Worm (Caenorhabditis elegans) whole organism, young adult: Measurements from ENCODE around the gene erl-1.

Experiments used
- B0019.2 ChIP-seq: fragments of 200-800 bp; sonication (Bioruptor generic); conservative IDR thresholded peaks from 2 replicates; pipeline ENCODE4 v1.3.6; 2022; ENCODE audit warnings: missing genetic modification reagents, missing genetic modification characterization, missing compliant biosample characterization
- B0035.1 ChIP-seq: sonication (generic microtip); optimal IDR thresholded peaks from 2 replicates; lab custom pipeline; 2016; ENCODE audit warnings: missing genetic modification characterization, mild to moderate bottlenecking, missing compliant biosample characterization, missing genotype, missing genetic modification reagents
- C06A6.2 ChIP-seq: fragments of 200-800 bp; sonication (Bioruptor generic); conservative IDR thresholded peaks from 2 replicates; pipeline ENCODE4 v1.3.6; 2022; ENCODE audit warnings: missing genetic modification characterization, missing compliant biosample characterization
- D2030.7 ChIP-seq: fragments of 200-800 bp; sonication (Bioruptor generic); IDR thresholded peaks from 2 replicates; pipeline ENCODE4 v1.3.6; 2022; ENCODE audit warnings: missing genetic modification reagents, missing genetic modification characterization, missing compliant biosample characterization
- F23B12.7 ChIP-seq: sonication (generic microtip); optimal IDR thresholded peaks from 2 replicates; lab custom pipeline; 2017; ENCODE audit warnings: missing genetic modification characterization, mild to moderate bottlenecking, missing compliant biosample characterization, antibody characterized with exemption, moderate library complexity; ENCODE audit not compliant: insufficient read depth
- F33H1.4 ChIP-seq: fragments of 200-800 bp; sonication (Bioruptor generic); IDR thresholded peaks from 2 replicates; pipeline ENCODE4 v1.3.6; 2022; ENCODE audit warnings: missing genetic modification reagents, missing genetic modification characterization, missing compliant biosample characterization
- F37B4.10 ChIP-seq: fragments of 200-800 bp; sonication (Bioruptor generic); IDR thresholded peaks from 2 replicates; pipeline ENCODE4 v1.3.6; 2022; ENCODE audit warnings: missing genetic modification characterization, missing compliant biosample characterization
- F52B5.7 ChIP-seq: sonication (generic microtip); optimal IDR thresholded peaks from 2 replicates; lab custom pipeline; 2016; ENCODE audit warnings: mild to moderate bottlenecking, missing genetic modification characterization, missing compliant biosample characterization
- Y56A3A.18 ChIP-seq: fragments of 200-800 bp; sonication (Bioruptor generic); IDR thresholded peaks from 2 replicates; pipeline ENCODE4 v1.3.6; 2022; ENCODE audit warnings: missing genetic modification reagents, missing genetic modification characterization, missing compliant biosample characterization
- Y79H2A.3 ChIP-seq: fragments of 200-800 bp; sonication (Bioruptor generic); conservative IDR thresholded peaks from 2 replicates; pipeline ENCODE4 v1.3.6; 2022; ENCODE audit warnings: missing genetic modification reagents, missing genetic modification characterization, missing compliant biosample characterization
- Y95B8A.8 ChIP-seq: fragments of 200-800 bp; sonication (Bioruptor generic); IDR thresholded peaks from 2 replicates; pipeline ENCODE4 v1.3.6; 2022; ENCODE audit warnings: missing genetic modification reagents, missing genetic modification characterization, missing compliant biosample characterization
- ZK185.1 ChIP-seq: sonication (generic microtip); optimal IDR thresholded peaks from 2 replicates; lab custom pipeline; 2016; ENCODE audit warnings: mild to moderate bottlenecking, missing genetic modification characterization, missing compliant biosample characterization; ENCODE audit not compliant: poor library complexity, severe bottlenecking
- ama-1 ChIP-seq, 3 experiments: fragments of 150-350 bp in 1 of 3; sonication (generic microtip) in 2 of 3; optimal IDR thresholded peaks; 2 replicates each; lab custom pipeline; 2014 to 2018; ENCODE audit warnings: missing biosample characterization in 2 of 3, missing genetic modification characterization in 2 of 3, missing genetic modification reagents in 2 of 3
- attf-5 ChIP-seq: fragments of 200-800 bp; sonication (Bioruptor generic); optimal IDR thresholded peaks from 2 replicates; lab custom pipeline; 2018; ENCODE audit warnings: mild to moderate bottlenecking, missing genetic modification characterization, missing compliant biosample characterization
- cebp-1 ChIP-seq, 2 experiments: fragments of 200-800 bp in 1 of 2; sonication (Bioruptor generic) in 1 of 2; sonication (generic microtip) in 1 of 2; IDR thresholded peaks in 1 of 2; optimal IDR thresholded peaks in 1 of 2; 2 replicates each; pipeline versions ENCODE4 v1.3.6 to Lab custom; 2017 to 2022; ENCODE audit warnings: missing compliant biosample characterization in 2 of 2, missing genetic modification characterization in 2 of 2, mild to moderate bottlenecking in 1 of 2, missing genetic modification reagents in 1 of 2, moderate library complexity in 1 of 2
- cebp-2 ChIP-seq: fragments of 200-800 bp; sonication (Bioruptor generic); IDR thresholded peaks from 2 replicates; pipeline ENCODE4 v1.3.6; 2022; ENCODE audit warnings: missing genetic modification characterization, missing compliant biosample characterization
- ceh-40 ChIP-seq: fragments of 200-800 bp; sonication (Bioruptor generic); IDR thresholded peaks from 2 replicates; pipeline ENCODE4 v1.3.6; 2022; ENCODE audit warnings: missing genetic modification characterization, missing compliant biosample characterization
- ceh-58 ChIP-seq: fragments of 200-800 bp; sonication (Bioruptor generic); IDR thresholded peaks from 2 replicates; pipeline ENCODE4 v1.3.6; 2022; ENCODE audit warnings: missing genetic modification characterization, missing compliant biosample characterization
- ceh-91 ChIP-seq: fragments of 200-800 bp; sonication (Bioruptor generic); IDR thresholded peaks from 2 replicates; pipeline ENCODE4 v1.3.6; 2022; ENCODE audit warnings: missing genetic modification reagents, missing genetic modification characterization, missing compliant biosample characterization
- chd-7 ChIP-seq: sonication (generic microtip); optimal IDR thresholded peaks from 2 replicates; lab custom pipeline; 2016; ENCODE audit warnings: mild to moderate bottlenecking, missing genetic modification characterization, moderate library complexity, missing compliant biosample characterization
- efl-1 ChIP-seq: fragments of 150-350 bp; optimal IDR thresholded peaks from 2 replicates; lab custom pipeline; 2014; ENCODE audit warnings: missing biosample characterization, missing genetic modification reagents, missing genetic modification characterization
- fkh-3 ChIP-seq: sonication (generic microtip); optimal IDR thresholded peaks from 2 replicates; lab custom pipeline; 2016; ENCODE audit warnings: mild to moderate bottlenecking, missing genetic modification characterization, missing compliant biosample characterization
- hmg-1.2 ChIP-seq: fragments of 200-800 bp; sonication (Bioruptor generic); IDR thresholded peaks from 2 replicates; pipeline ENCODE4 v1.3.6; 2022; ENCODE audit warnings: missing genetic modification reagents, missing genetic modification characterization, missing compliant biosample characterization
- hrde-1 ChIP-seq: sonication (generic microtip); optimal IDR thresholded peaks from 2 replicates; lab custom pipeline; 2016; ENCODE audit warnings: missing genetic modification characterization, mild to moderate bottlenecking, missing compliant biosample characterization, moderate library complexity, missing genotype, missing genetic modification reagents, borderline replicate concordance
- lin-35 ChIP-seq, 3 experiments: fragments of 150-350 bp in 2 of 3; sonication (generic microtip) in 1 of 3; optimal IDR thresholded peaks; 2 replicates each; lab custom pipeline; 2014 to 2018; ENCODE audit warnings: missing biosample characterization in 3 of 3, missing genetic modification characterization in 3 of 3, missing genetic modification reagents in 3 of 3
- lin-54 ChIP-seq: fragments of 200-800 bp; sonication (Bioruptor generic); optimal IDR thresholded peaks from 2 replicates; lab custom pipeline; 2018; ENCODE audit warnings: mild to moderate bottlenecking, missing genetic modification characterization, missing compliant biosample characterization
- lir-1 ChIP-seq: fragments of 200-800 bp; sonication (Bioruptor generic); conservative IDR thresholded peaks from 2 replicates; pipeline ENCODE4 v1.3.6; 2022; ENCODE audit warnings: missing genetic modification reagents, missing genetic modification characterization, missing compliant biosample characterization
- lsl-1 ChIP-seq: fragments of 200-800 bp; sonication (Bioruptor generic); optimal IDR thresholded peaks from 2 replicates; lab custom pipeline; 2018; ENCODE audit warnings: mild to moderate bottlenecking, missing genetic modification characterization, moderate library complexity, missing compliant biosample characterization
- madf-6 ChIP-seq: fragments of 200-800 bp; sonication (Bioruptor generic); IDR thresholded peaks from 2 replicates; pipeline ENCODE4 v1.3.6; 2022; ENCODE audit warnings: missing genetic modification reagents, missing genetic modification characterization, missing compliant biosample characterization
- madf-8 ChIP-seq: fragments of 200-800 bp; sonication (Bioruptor generic); conservative IDR thresholded peaks from 2 replicates; pipeline ENCODE4 v1.3.6; 2022; ENCODE audit warnings: missing genetic modification reagents, missing genetic modification characterization, missing compliant biosample characterization
- nfyb-1 ChIP-seq: fragments of 200-800 bp; sonication (Bioruptor generic); IDR thresholded peaks from 2 replicates; pipeline ENCODE4 v1.3.6; 2022; ENCODE audit warnings: missing genetic modification reagents, missing genetic modification characterization, missing compliant biosample characterization
- nhr-80 ChIP-seq: sonication (generic microtip); optimal IDR thresholded peaks from 2 replicates; lab custom pipeline; 2016; ENCODE audit warnings: missing genetic modification characterization, missing compliant biosample characterization
- snpc-1.1 ChIP-seq: sonication (generic microtip); optimal IDR thresholded peaks from 2 replicates; lab custom pipeline; 2017; ENCODE audit warnings: missing genetic modification characterization, mild to moderate bottlenecking, missing compliant biosample characterization, antibody characterized with exemption, moderate library complexity, missing genotype, missing genetic modification reagents; ENCODE audit not compliant: insufficient read depth
- snpc-3.4 ChIP-seq: sonication (generic microtip); optimal IDR thresholded peaks from 2 replicates; lab custom pipeline; 2017; ENCODE audit warnings: missing genetic modification characterization, mild to moderate bottlenecking, missing compliant biosample characterization, antibody characterized with exemption, moderate library complexity, missing genotype, missing genetic modification reagents
- unc-62 ChIP-seq: fragments of 150-350 bp; optimal IDR thresholded peaks from 2 replicates; lab custom pipeline; 2014; ENCODE audit warnings: missing biosample characterization, missing genetic modification reagents, missing genetic modification characterization
- xnd-1 ChIP-seq: sonication (generic microtip); optimal IDR thresholded peaks from 2 replicates; lab custom pipeline; 2016; ENCODE audit warnings: missing genotype, missing genetic modification reagents, missing genetic modification characterization, missing compliant biosample characterization
- zfh-2 ChIP-seq: fragments of 200-800 bp; sonication (Bioruptor generic); conservative IDR thresholded peaks from 2 replicates; pipeline ENCODE4 v1.3.6; 2022; ENCODE audit warnings: missing genetic modification reagents, missing genetic modification characterization, missing compliant biosample characterization
- zim-3 ChIP-seq: sonication (generic microtip); optimal IDR thresholded peaks from 2 replicates; lab custom pipeline; 2017; ENCODE audit warnings: mild to moderate bottlenecking, missing genetic modification characterization, moderate library complexity, missing compliant biosample characterization
- ztf-26 ChIP-seq: sonication (generic microtip); optimal IDR thresholded peaks from 2 replicates; lab custom pipeline; 2017; ENCODE audit warnings: missing genetic modification characterization, missing compliant biosample characterization
- ztf-6 ChIP-seq: fragments of 200-800 bp; sonication (Bioruptor generic); IDR thresholded peaks from 2 replicates; pipeline ENCODE4 v1.3.6; 2022; ENCODE audit warnings: missing genetic modification reagents, missing genetic modification characterization, missing compliant biosample characterization

The erl-1 gene

DNA sequence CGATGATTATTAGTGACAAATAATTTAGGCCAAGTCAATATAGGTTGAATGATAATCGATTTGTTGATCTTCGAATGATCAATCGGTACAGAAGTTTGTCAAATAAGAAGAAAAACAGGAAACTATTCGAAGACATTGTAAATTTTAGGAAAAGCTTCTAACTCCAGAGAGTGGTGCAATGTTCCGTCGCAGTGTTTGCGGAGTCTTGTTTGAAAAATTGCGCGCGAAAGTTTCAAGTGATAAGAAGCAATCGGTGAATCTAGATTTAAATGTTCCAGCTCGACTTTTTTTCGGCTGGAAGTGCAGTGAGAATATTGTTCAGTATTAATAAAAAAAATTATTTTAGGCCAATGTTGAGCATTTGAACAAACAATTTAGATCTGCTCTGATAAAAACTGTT lies 47.0 kb downstream of the erl-1 start:
- TF ChIP-seq unc-62 (GFP tag; lab: Kevin White, UChicago) (no peak), attf-5 (no peak), lin-35 (GFP tag; optimal IDR thresholded peaks at IDR 0.05; lab: Kevin White, UChicago) (peak in 1 of 3 experiments; percentile 25), snpc-3.4 (tag; lab: Kevin White, UChicago) (no peak), Y79H2A.3 (GFP tag; lab: Robert Waterston, UW) (no peak), fkh-3 (no peak), efl-1 (GFP tag; lab: Kevin White, UChicago) (peak; percentile 37), D2030.7 (GFP tag; lab: Robert Waterston, UW) (no peak), ZK185.1 (tag; lab: Kevin White, UChicago) (no peak), B0019.2 (0 out of 2 replicates have a peak, but pooled peaks have one; percentile 18), chd-7 (tag; lab: Kevin White, UChicago) (no peak), ztf-6 (GFP tag; lab: Robert Waterston, UW) (no peak), Y95B8A.8 (GFP tag; lab: Robert Waterston, UW) (no peak), C06A6.2 (no peak), Y56A3A.18 (no peak), lin-54 (peak; percentile 26), lir-1 (GFP tag; lab: Robert Waterston, UW) (no peak), madf-6 (GFP tag; lab: Robert Waterston, UW) (no peak)

ce11 chrIV:12335248-12335647 lies 47.5 kb downstream of the erl-1 start:
- TF ChIP-seq nfyb-1 (GFP tag; lab: Robert Waterston, UW): 0 out of 2 replicates have a peak, but pooled peaks have one; percentile 29
- no peak for TF ChIP-seq ceh-91 (GFP tag; lab: Robert Waterston, UW)
- no peak for TF ChIP-seq cebp-1 (GFP tag; IDR thresholded peaks at IDR 0.05; lab: Robert Waterston, UW)
- peak; percentile 41 for TF ChIP-seq cebp-1 (tag; optimal IDR thresholded peaks at IDR 0.05; lab: Kevin White, UChicago)
- no peak for TF ChIP-seq F52B5.7 (tag; lab: Kevin White, UChicago)
- no peak for TF ChIP-seq ceh-40 (GFP tag; lab: Robert Waterston, UW)
- TF ChIP-seq zfh-2 (GFP tag; lab: Robert Waterston, UW): peak; percentile 74
- TF ChIP-seq cebp-2 (GFP tag; lab: Robert Waterston, UW): peak; percentile 80; the same call in 1 of the 2 replicates
- 0 out of 2 replicates have a peak, but pooled peaks have one; percentile 22 for TF ChIP-seq D2030.7 (GFP tag; lab: Robert Waterston, UW)
- TF ChIP-seq nhr-80 (tag; lab: Kevin White, UChicago): peak; percentile 25
- TF ChIP-seq hmg-1.2 (GFP tag; lab: Robert Waterston, UW): peak; percentile 18; the same call in 1 of the 2 replicates
- no peak for TF ChIP-seq snpc-1.1 (tag; lab: Kevin White, UChicago)
- no peak for TF ChIP-seq B0035.1
- peak; percentile 10 for TF ChIP-seq attf-5
- TF ChIP-seq F37B4.10 (GFP tag; lab: Robert Waterston, UW): no peak

DNA sequence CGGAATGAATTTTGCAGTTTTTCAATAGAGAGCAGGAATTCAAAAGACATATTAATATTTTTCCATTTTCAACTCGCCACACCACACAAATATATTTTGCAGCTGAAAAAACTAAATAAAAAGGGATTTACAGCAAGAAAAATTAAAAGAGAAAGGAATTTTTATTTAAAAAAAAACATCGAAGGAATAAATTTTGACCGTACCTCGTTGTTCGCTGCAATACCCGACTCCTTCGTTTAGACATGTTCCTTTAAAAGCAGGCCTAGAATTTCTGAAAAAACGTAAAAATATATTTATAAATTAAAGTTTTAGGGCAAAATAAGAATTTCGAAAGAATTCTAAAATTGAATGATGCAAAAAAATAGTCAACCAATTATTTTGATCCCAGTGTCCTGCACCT lies 48.1 kb downstream of the erl-1 start, which contains the start of gene F19B6.1:
Gene F19B6.1, minus strand, starts transcription at position 278 of the 400 bp plus-strand sequence.
- TF ChIP-seq lsl-1: peak; percentile 52
- 0 out of 2 replicates have a peak, but pooled peaks have one; percentile 14 for TF ChIP-seq madf-8 (GFP tag; lab: Robert Waterston, UW)
- TF ChIP-seq F23B12.7 (tag; lab: Kevin White, UChicago): no peak
- no peak for TF ChIP-seq ztf-26
- peak; percentile 25 for TF ChIP-seq xnd-1
- TF ChIP-seq zim-3 (tag; lab: Kevin White, UChicago): no peak
- TF ChIP-seq ama-1 (optimal IDR thresholded peaks at IDR 0.05; lab: Kevin White, UChicago): no peak
- no peak for TF ChIP-seq ama-1 (GFP tag; optimal IDR thresholded peaks at IDR 0.05; lab: Kevin White, UChicago)
- TF ChIP-seq hrde-1: no peak
- no peak for TF ChIP-seq ceh-58 (GFP tag; lab: Robert Waterston, UW)
- peak; percentile 62 for TF ChIP-seq F33H1.4 (GFP tag; lab: Robert Waterston, UW)
- no peak for TF ChIP-seq ztf-6 (GFP tag; lab: Robert Waterston, UW)
